Worm (Caenorhabditis elegans): ENCODE data around the gene hil-7.

Gene hil-7

ce11 chrIV:6621252-6621651, 24.9 kb upstream of the hil-7 start, which contains the start of gene C01B10.3:
Gene C01B10.3, minus strand, starts transcription at chrIV:6621352.
- TF ChIP-seq ceh-43 (GFP tag; optimal IDR thresholded peaks at IDR 0.05) = no peak
- no peak for TF ChIP-seq ceh-83 (GFP tag; optimal IDR thresholded peaks at IDR 0.05)
- no peak for TF ChIP-seq lin-13 (tag; optimal IDR thresholded peaks at IDR 0.05)
- no peak for TF ChIP-seq ceh-39 (tag; optimal IDR thresholded peaks at IDR 0.05)
- no peak for TF ChIP-seq unc-120 (tag; optimal IDR thresholded peaks at IDR 0.05; ENCODE audit: poor library complexity, severe bottlenecking)
- no peak for TF ChIP-seq drap-1 (GFP tag; optimal IDR thresholded peaks at IDR 0.05)
- no peak for TF ChIP-seq mep-1 (tag; optimal IDR thresholded peaks at IDR 0.05)
- no peak for TF ChIP-seq sptf-1 (tag; optimal IDR thresholded peaks at IDR 0.05)
- TF ChIP-seq mab-5 (tag; optimal IDR thresholded peaks at IDR 0.05) = no peak
- no peak for TF ChIP-seq nhr-2 (tag; optimal IDR thresholded peaks at IDR 0.05)
- no peak for TF ChIP-seq zip-8 (tag; optimal IDR thresholded peaks at IDR 0.05)
- no peak for TF ChIP-seq nhr-76 (tag; optimal IDR thresholded peaks at IDR 0.05)
- no peak for TF ChIP-seq hlh-1 (tag; optimal IDR thresholded peaks at IDR 0.05)
- no peak for TF ChIP-seq lsy-2 (tag; optimal IDR thresholded peaks at IDR 0.05)

- TF ChIP-seq hlh-1 (tag; optimal IDR thresholded peaks at IDR 0.05) (no peak), nhr-237 (tag; optimal IDR thresholded peaks at IDR 0.05) (no peak), sptf-1 (tag; optimal IDR thresholded peaks at IDR 0.05) (no peak), ceh-39 (tag; optimal IDR thresholded peaks at IDR 0.05) (no peak), elt-1 (tag; optimal IDR thresholded peaks at IDR 0.05; ENCODE audit: borderline replicate concordance, insufficient read depth) (no peak), mls-2 (tag; optimal IDR thresholded peaks at IDR 0.05) (no peak), ceh-43 (GFP tag; optimal IDR thresholded peaks at IDR 0.05) (no peak), nhr-76 (tag; optimal IDR thresholded peaks at IDR 0.05) (no peak), unc-120 (tag; optimal IDR thresholded peaks at IDR 0.05; ENCODE audit: poor library complexity, severe bottlenecking) (no peak), mep-1 (tag; optimal IDR thresholded peaks at IDR 0.05) (no peak), ces-1 (GFP tag; optimal IDR thresholded peaks at IDR 0.05) (no peak), sem-2 (GFP tag; optimal IDR thresholded peaks at IDR 0.05) (no peak), nhr-28 (tag; optimal IDR thresholded peaks at IDR 0.05) (no peak), unc-62 (GFP tag; optimal IDR thresholded peaks at IDR 0.05) (no peak)
Measured at ce11 chrIV:6622142-6622541, 24.0 kb upstream of the hil-7 start.

DNA sequence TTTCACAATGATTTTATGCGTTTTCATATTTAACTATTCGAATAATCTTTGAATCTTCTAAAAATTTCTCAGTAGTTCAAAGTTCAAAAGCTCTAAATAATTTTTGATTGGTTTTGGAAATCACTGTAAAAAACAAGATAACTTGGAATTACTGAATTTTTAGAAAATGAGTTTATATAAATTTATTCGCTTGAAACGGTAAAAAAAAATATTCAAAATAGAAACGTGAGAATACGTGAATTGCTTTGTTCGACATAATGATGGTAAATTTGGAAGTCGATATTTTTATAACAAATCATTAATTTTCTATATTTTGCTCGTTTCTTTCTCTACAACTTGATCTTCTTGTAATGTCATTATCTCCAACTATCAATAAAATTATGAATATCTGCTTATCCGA, 22.7 kb upstream of the hil-7 start, which contains the start of gene C01B10.44:
Gene C01B10.44 (plus strand): TSS at position 301 of the 400 bp plus-strand sequence.
- no peak for TF ChIP-seq nhr-76 (tag; optimal IDR thresholded peaks at IDR 0.05)
- no peak for TF ChIP-seq M03D4.4 (tag; optimal IDR thresholded peaks at IDR 0.05)
- no peak for TF ChIP-seq ceh-39 (tag; optimal IDR thresholded peaks at IDR 0.05)

- TF ChIP-seq nhr-237 (tag; optimal IDR thresholded peaks at IDR 0.05) (no peak), nhr-2 (tag; optimal IDR thresholded peaks at IDR 0.05) (no peak), mab-5 (tag; optimal IDR thresholded peaks at IDR 0.05) (no peak), lin-32 (GFP tag; optimal IDR thresholded peaks at IDR 0.05) (no peak), M03D4.4 (tag; optimal IDR thresholded peaks at IDR 0.05) (no peak), unc-62 (GFP tag; optimal IDR thresholded peaks at IDR 0.05) (no peak), ceh-39 (tag; optimal IDR thresholded peaks at IDR 0.05) (no peak), bed-3 (GFP tag; optimal IDR thresholded peaks at IDR 0.05) (no peak), ham-2 (GFP tag; optimal IDR thresholded peaks at IDR 0.05) (no peak), elt-1 (tag; optimal IDR thresholded peaks at IDR 0.05; ENCODE audit: borderline replicate concordance, insufficient read depth) (no peak), lsy-2 (tag; optimal IDR thresholded peaks at IDR 0.05) (no peak)
Measured at ce11 chrIV:6627798-6628197, 18.3 kb upstream of the hil-7 start, which contains the start of gene cest-5.2. Gene cest-5.2, minus strand, starts transcription at chrIV:6627925.

- TF ChIP-seq ces-1 (GFP tag; optimal IDR thresholded peaks at IDR 0.05) (peak; percentile 44), mep-1 (tag; optimal IDR thresholded peaks at IDR 0.05) (no peak), lsy-2 (tag; optimal IDR thresholded peaks at IDR 0.05) (peak; percentile 40), unc-120 (tag; optimal IDR thresholded peaks at IDR 0.05; ENCODE audit: poor library complexity, severe bottlenecking) (no peak)
Measured at ce11 chrIV:6631704-6632272, 14.3 kb upstream of the hil-7 start, which contains the start of the genes cest-5.1 and C01B10.9. Gene cest-5.1, minus strand, starts transcription at chrIV:6631754. Gene C01B10.9, plus strand, starts transcription at chrIV:6632222.

DNA sequence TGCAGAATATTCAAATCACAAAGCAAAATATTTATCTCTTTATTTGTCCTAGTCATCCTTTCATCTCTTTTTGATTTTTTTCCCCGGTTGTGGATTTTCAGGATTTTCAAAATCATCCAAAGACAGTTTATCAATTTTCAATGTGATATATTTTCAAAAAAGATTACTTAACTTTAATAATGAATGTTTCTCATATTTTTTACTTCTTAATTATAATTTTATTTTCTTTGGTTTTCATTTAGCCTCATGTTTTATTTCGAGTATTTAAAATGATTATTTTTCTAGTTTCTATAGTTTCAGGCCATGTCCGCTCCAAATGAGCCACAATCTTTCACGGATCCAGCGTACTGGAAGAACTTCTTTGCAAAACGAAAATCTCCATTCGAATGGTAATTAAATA, 11.3 kb upstream of the hil-7 start, which contains the start of gene metl-13:
Gene metl-13 (plus strand): TSS at position 301 of the 400 bp plus-strand sequence.
- TF ChIP-seq lsy-2 (tag; optimal IDR thresholded peaks at IDR 0.05) = no peak

ce11 chrIV:6638256-6638655, 7.9 kb upstream of the hil-7 start, which contains the start of gene C01B10.7:
Gene C01B10.7, plus strand, starts transcription at chrIV:6638556.
- TF ChIP-seq unc-120 (tag; optimal IDR thresholded peaks at IDR 0.05; ENCODE audit: poor library complexity, severe bottlenecking) (no peak), cnd-1 (tag; optimal IDR thresholded peaks at IDR 0.05) (no peak), pha-4 (tag; optimal IDR thresholded peaks at IDR 0.05) (no peak), nhr-2 (tag; optimal IDR thresholded peaks at IDR 0.05) (no peak), ces-1 (GFP tag; optimal IDR thresholded peaks at IDR 0.05) (no peak), zip-8 (tag; optimal IDR thresholded peaks at IDR 0.05) (no peak), sem-2 (GFP tag; optimal IDR thresholded peaks at IDR 0.05) (no peak), elt-3 (tag; optimal IDR thresholded peaks at IDR 0.05) (no peak), bed-3 (GFP tag; optimal IDR thresholded peaks at IDR 0.05) (no peak)
